Worm (Caenorhabditis elegans) whole organism, L4/young adult: Measurements from ENCODE around the gene F43C1.5.

Experiments used
- dao-5 ChIP-seq: sonication (generic microtip); optimal IDR thresholded peaks from 2 replicates; lab custom pipeline; 2016; ENCODE audit warnings: missing genotype, missing genetic modification characterization, moderate library complexity, missing compliant biosample characterization
- him-1 ChIP-seq: sonication (generic microtip); optimal IDR thresholded peaks from 2 replicates; lab custom pipeline; 2016; ENCODE audit warnings: missing genotype, missing genetic modification reagents, missing genetic modification characterization, missing compliant biosample characterization

DNA sequence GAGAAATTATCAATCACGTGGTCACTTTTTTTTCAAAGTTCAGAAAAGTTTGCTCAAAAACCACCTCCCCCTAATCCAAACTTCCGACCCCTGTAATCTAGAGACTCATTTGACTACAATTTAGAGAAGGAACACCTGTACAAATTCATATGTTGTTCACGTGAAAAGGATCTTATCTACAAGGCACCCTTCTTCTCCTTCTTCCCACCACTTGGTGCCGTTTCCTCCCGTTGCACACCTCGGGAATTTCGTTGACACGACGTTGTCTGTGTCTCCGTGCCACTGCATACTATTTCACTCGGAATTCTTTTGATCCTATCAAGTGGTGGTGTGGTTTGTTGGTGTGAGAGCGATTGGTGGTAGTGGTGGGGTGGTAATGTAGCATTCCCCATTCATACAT is 45.6 kb downstream of the F43C1.5 start:
- no peak for TF ChIP-seq dao-5 (tag; lab: Kevin White, UChicago)
- TF ChIP-seq him-1 (tag; lab: Kevin White, UChicago) = no peak
